Fruit fly (Drosophila melanogaster): ENCODE data around the gene CG7560.

The CG7560 gene

dm6 chr3L:11388964-11389625, 35.9 kb upstream of the CG7560 start (continued):
- TF ChIP-seq CG10669 (GFP tag; optimal IDR thresholded peaks at IDR 0.05) (peak; percentile 64), Gug (GFP tag; IDR thresholded peaks at IDR 0.05) (peak; percentile 53), net (GFP tag; optimal IDR thresholded peaks at IDR 0.05) (peak; percentile 77), Hr38 (GFP tag; optimal IDR thresholded peaks at IDR 0.05) (no peak), OdsH (GFP tag; optimal IDR thresholded peaks at IDR 0.05) (peak; percentile 78), Eip93F (GFP tag; optimal IDR thresholded peaks at IDR 0.05) (peak; percentile 4), CG6276 (GFP tag; optimal IDR thresholded peaks at IDR 0.05) (peak; percentile 72), Ets96B (tag; optimal IDR thresholded peaks at IDR 0.05) (peak; percentile 80), pdm3 (GFP tag; optimal IDR thresholded peaks at IDR 0.05) (peak; percentile 72), svp (GFP tag) (peak; percentile 88), CG11762 (GFP tag; optimal IDR thresholded peaks at IDR 0.05; ENCODE audit: insufficient read depth) (peak; percentile 70), CG7368 (GFP tag; optimal IDR thresholded peaks at IDR 0.05) (peak; percentile 50), CG3919 (GFP tag; optimal IDR thresholded peaks at IDR 0.05) (peak; percentile 76), CG1621 (tag; optimal IDR thresholded peaks at IDR 0.05) (peak; percentile 46), Sox15 (GFP tag; optimal IDR thresholded peaks at IDR 0.05) (peak; percentile 50), Eip75B (GFP tag; optimal IDR thresholded peaks at IDR 0.05) (peak; percentile 65), acj6 (GFP tag; optimal IDR thresholded peaks at IDR 0.05) (peak; percentile 77), CG32006 (GFP tag; optimal IDR thresholded peaks at IDR 0.05) (peak; percentile 85), CG8119 (GFP tag; IDR thresholded peaks at IDR 0.05) (peak; percentile 93), spab (GFP tag; optimal IDR thresholded peaks at IDR 0.05) (peak; percentile 40), vri (GFP tag; optimal IDR thresholded peaks at IDR 0.05) (peak; percentile 53), CG6792 (GFP tag; optimal IDR thresholded peaks at IDR 0.05) (peak; percentile 71), Hr4 (GFP tag; optimal IDR thresholded peaks at IDR 0.05) (peak; percentile 75), achi (GFP tag; optimal IDR thresholded peaks at IDR 0.05) (peak; percentile 82), CG6808 (GFP tag; optimal IDR thresholded peaks at IDR 0.05) (peak; percentile 73)

dm6 chr3L:11393806-11394205, 31.2 kb upstream of the CG7560 start:
- TF ChIP-seq CG6163 (GFP tag; IDR thresholded peaks at IDR 0.05) = 0 out of 3 replicates have a peak, but pooled peaks have one; percentile 45
- TF ChIP-seq CG9139 (GFP tag; optimal IDR thresholded peaks at IDR 0.05) = no peak

- TF ChIP-seq CG16779 (tag; optimal IDR thresholded peaks at IDR 0.05) (no peak), CG11294 (GFP tag; IDR thresholded peaks at IDR 0.05) (no peak), Eip78C (GFP tag) (no peak), fd85E (GFP tag; optimal IDR thresholded peaks at IDR 0.05) (no peak), ss (GFP tag; optimal IDR thresholded peaks at IDR 0.05) (no peak), CG31627 (GFP tag; optimal IDR thresholded peaks at IDR 0.05) (no peak), Ets96B (tag; optimal IDR thresholded peaks at IDR 0.05) (no peak), eg (GFP tag; IDR thresholded peaks at IDR 0.05) (no peak), Sox14 (GFP tag; optimal IDR thresholded peaks at IDR 0.05) (no peak), salr (GFP tag; optimal IDR thresholded peaks at IDR 0.05) (no peak), CG6808 (GFP tag; optimal IDR thresholded peaks at IDR 0.05) (no peak), svp (GFP tag) (no peak)
Observed at dm6 chr3L:11394390-11394789, 30.6 kb upstream of the CG7560 start, which contains the start of gene CG11726. CG11726 (plus strand) TSS chr3L:11394690.

dm6 chr3L:11397093-11397592, 27.8 kb upstream of the CG7560 start, which contains the start of gene CG44362:
CG44362 (plus strand) TSS chr3L:11397542.
- TF ChIP-seq Eip78C (GFP tag) = peak; percentile 50
- peak; percentile 51 for TF ChIP-seq svp (GFP tag)
- TF ChIP-seq achi (GFP tag; optimal IDR thresholded peaks at IDR 0.05) = peak; percentile 0
- TF ChIP-seq CG3032 (tag; optimal IDR thresholded peaks at IDR 0.05) = no peak

Measured in whole organism, prepupa.